Fruit fly (Drosophila melanogaster) S2 (cell line): Measurements from ENCODE around the gene TrpA1.

Experiments used
- CG8478 ChIP-seq: fragments of >200 bp; optimal IDR thresholded peaks from 2 replicates; lab custom pipeline; 2018
- CTCF ChIP-seq, 2 experiments: fragments of >200 bp; optimal IDR thresholded peaks; 2 replicates each; lab custom pipeline; 2018

DNA sequence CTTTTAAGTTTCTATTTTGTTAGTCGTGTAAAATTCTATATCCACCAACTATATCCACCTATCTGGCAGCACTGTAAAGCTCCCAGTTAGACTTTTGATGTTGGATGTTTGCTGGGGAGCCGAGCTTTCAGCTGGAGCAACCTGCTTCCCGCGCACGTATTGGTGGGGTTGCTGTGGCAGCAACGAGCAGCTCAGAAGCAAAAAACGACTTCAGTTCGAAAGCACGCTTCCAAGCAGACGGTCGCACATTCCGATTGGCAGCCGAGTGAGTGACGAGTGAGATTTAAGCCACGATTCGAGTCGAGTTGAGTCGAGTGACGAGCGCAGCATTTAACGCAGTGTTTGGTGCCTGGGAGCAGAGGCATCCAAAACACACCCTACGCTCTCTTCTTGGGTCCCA, 7.3 kb upstream of the TrpA1 start, which contains the start of the genes Tsp66E and mfr:
- TF ChIP-seq CG8478 (lab: Kevin White, UChicago) (no peak), CTCF (optimal IDR thresholded peaks at IDR 0.05; lab: Kevin White, UChicago) (no peak)
